Worm (Caenorhabditis elegans) whole organism, midembryonic: ENCODE results near the gene trp-1.
A peak's percentile ranks its signal among the peaks of the same experiment; 100 is the strongest.

Source experiments
- T22C8.4 ChIP-seq: fragments of 200-800 bp; sonication (Bioruptor generic); IDR thresholded peaks from 2 replicates; pipeline ENCODE4 v1.3.6; 2022; ENCODE audit warnings: missing genetic modification characterization, missing compliant biosample characterization
- cog-1 ChIP-seq: sonication (generic microtip); optimal IDR thresholded peaks from 2 replicates; lab custom pipeline; 2016; ENCODE audit warnings: missing genetic modification characterization, missing compliant biosample characterization
- flt-1 ChIP-seq: fragments of 200-800 bp; sonication (Bioruptor generic); IDR thresholded peaks from 2 replicates; pipeline ENCODE4 v1.3.6; 2022; ENCODE audit warnings: missing genetic modification characterization, missing compliant biosample characterization
- klf-2 ChIP-seq: fragments of 200-800 bp; sonication (Bioruptor generic); conservative IDR thresholded peaks from 2 replicates; pipeline ENCODE4 v1.3.6; 2022; ENCODE audit warnings: missing genetic modification reagents, missing genetic modification characterization, missing compliant biosample characterization
- med-1 ChIP-seq: sonication (generic microtip); optimal IDR thresholded peaks from 2 replicates; lab custom pipeline; 2017; ENCODE audit warnings: missing genetic modification characterization, mild to moderate bottlenecking, missing compliant biosample characterization, antibody characterized with exemption, missing genetic modification reagents; ENCODE audit not compliant: insufficient read depth
- ref-1 ChIP-seq: fragments of 200-800 bp; sonication (Bioruptor generic); conservative IDR thresholded peaks from 2 replicates; pipeline ENCODE4 v1.3.6; 2022; ENCODE audit warnings: missing genetic modification reagents, missing genetic modification characterization, missing compliant biosample characterization
- tab-1 ChIP-seq: fragments of 200-800 bp; sonication (Bioruptor generic); IDR thresholded peaks from 2 replicates; pipeline ENCODE4 v1.3.6; 2022; ENCODE audit warnings: missing genetic modification characterization, missing compliant biosample characterization
- ztf-23 ChIP-seq: fragments of 200-800 bp; sonication (Bioruptor generic); IDR thresholded peaks from 2 replicates; pipeline ENCODE4 v1.3.6; 2022; ENCODE audit warnings: missing genetic modification reagents, missing genetic modification characterization, missing compliant biosample characterization
- ztf-29 ChIP-seq: fragments of 200-800 bp; sonication (Bioruptor generic); IDR thresholded peaks from 2 replicates; pipeline ENCODE4 v1.3.6; 2022; ENCODE audit warnings: missing genetic modification reagents, missing genetic modification characterization, missing compliant biosample characterization

trp-1 gene

ce11 chrIII:8535445-8535844 lies 514 bp downstream of the trp-1 start:
- no peak for TF ChIP-seq T22C8.4
- TF ChIP-seq ztf-23, result no peak
- no peak for TF ChIP-seq tab-1 (GFP tag; lab: Robert Waterston, UW)
- no peak for TF ChIP-seq klf-2
- TF ChIP-seq ztf-29 (GFP tag; lab: Robert Waterston, UW), result no peak
- no peak for TF ChIP-seq ref-1 (GFP tag; lab: Robert Waterston, UW)
- no peak for TF ChIP-seq med-1 (GFP tag; lab: Kevin White, UChicago)
- no peak for TF ChIP-seq flt-1
- TF ChIP-seq cog-1 (tag; lab: Kevin White, UChicago), result no peak

- no peak for TF ChIP-seq tab-1 (GFP tag; lab: Robert Waterston, UW)
- TF ChIP-seq ref-1 (GFP tag; lab: Robert Waterston, UW), result no peak
Observed at ce11 chrIII:8545515-8545914, 10.6 kb downstream of the trp-1 start, which contains the start of gene ZC21.6. Gene ZC21.6 (minus strand): TSS chrIII:8545615.

ce11 chrIII:8551705-8552104 lies 16.8 kb downstream of the trp-1 start:
- TF ChIP-seq cog-1 (tag; lab: Kevin White, UChicago) (no peak), ztf-23 (no peak), ztf-29 (GFP tag; lab: Robert Waterston, UW) (no peak), ref-1 (GFP tag; lab: Robert Waterston, UW) (no peak), flt-1 (no peak), tab-1 (GFP tag; lab: Robert Waterston, UW) (no peak), T22C8.4 (no peak)

- no peak for TF ChIP-seq tab-1 (GFP tag; lab: Robert Waterston, UW)
- no peak for TF ChIP-seq ref-1 (GFP tag; lab: Robert Waterston, UW)
- no peak for TF ChIP-seq ztf-29 (GFP tag; lab: Robert Waterston, UW)
- TF ChIP-seq ztf-23, result no peak
- TF ChIP-seq flt-1, result no peak
- TF ChIP-seq med-1 (GFP tag; lab: Kevin White, UChicago), result no peak
Observed at ce11 chrIII:8552125-8552524, 17.2 kb downstream of the trp-1 start, which contains the start of gene C02D5.4. Gene C02D5.4 (plus strand): TSS chrIII:8552165.

- no peak for TF ChIP-seq ztf-29 (GFP tag; lab: Robert Waterston, UW)
- no peak for TF ChIP-seq med-1 (GFP tag; lab: Kevin White, UChicago)
- no peak for TF ChIP-seq ztf-23
- TF ChIP-seq T22C8.4, result no peak
- no peak for TF ChIP-seq klf-2
- no peak for TF ChIP-seq ref-1 (GFP tag; lab: Robert Waterston, UW)
- no peak for TF ChIP-seq cog-1 (tag; lab: Kevin White, UChicago)
- TF ChIP-seq tab-1 (GFP tag; lab: Robert Waterston, UW), result no peak
- TF ChIP-seq flt-1, result no peak
Observed at ce11 chrIII:8554472-8554871, 19.5 kb downstream of the trp-1 start, which contains the start of gene gsto-2. Gene gsto-2 (plus strand): TSS chrIII:8554772.

ce11 chrIII:8555682-8556081 lies 20.8 kb downstream of the trp-1 start:
- TF ChIP-seq tab-1 (GFP tag; lab: Robert Waterston, UW) (no peak), ref-1 (GFP tag; lab: Robert Waterston, UW) (no peak), flt-1 (no peak), klf-2 (no peak), cog-1 (tag; lab: Kevin White, UChicago) (no peak), med-1 (GFP tag; lab: Kevin White, UChicago) (no peak), ztf-23 (no peak), T22C8.4 (no peak), ztf-29 (GFP tag; lab: Robert Waterston, UW) (no peak)

ce11 chrIII:8556836-8557385 lies 22.0 kb downstream of the trp-1 start, which contains the start of gene C02D5.2:
Gene C02D5.2 (plus strand): TSS chrIII:8557335.
- no peak for TF ChIP-seq klf-2
- peak; percentile 44 for TF ChIP-seq cog-1 (tag; lab: Kevin White, UChicago)
- no peak for TF ChIP-seq ref-1 (GFP tag; lab: Robert Waterston, UW)

ce11 chrIII:8560398-8560797 lies 25.5 kb downstream of the trp-1 start:
- no peak for TF ChIP-seq ref-1 (GFP tag; lab: Robert Waterston, UW)
- no peak for TF ChIP-seq cog-1 (tag; lab: Kevin White, UChicago)
- no peak for TF ChIP-seq flt-1
- no peak for TF ChIP-seq med-1 (GFP tag; lab: Kevin White, UChicago)
- TF ChIP-seq ztf-29 (GFP tag; lab: Robert Waterston, UW), result no peak
- TF ChIP-seq ztf-23, result no peak
- TF ChIP-seq T22C8.4, result no peak
- no peak for TF ChIP-seq tab-1 (GFP tag; lab: Robert Waterston, UW)

ce11 chrIII:8560836-8561235 lies 25.9 kb downstream of the trp-1 start, which contains the start of gene acdh-6:
Gene acdh-6 (plus strand): TSS chrIII:8561136.
- TF ChIP-seq ztf-29 (GFP tag; lab: Robert Waterston, UW) (no peak), cog-1 (tag; lab: Kevin White, UChicago) (no peak), klf-2 (no peak), med-1 (GFP tag; lab: Kevin White, UChicago) (no peak), flt-1 (no peak), ref-1 (GFP tag; lab: Robert Waterston, UW) (no peak), ztf-23 (no peak), T22C8.4 (no peak), tab-1 (GFP tag; lab: Robert Waterston, UW) (no peak)

- TF ChIP-seq ztf-23, result no peak
- TF ChIP-seq ztf-29 (GFP tag; lab: Robert Waterston, UW), result no peak
- no peak for TF ChIP-seq klf-2
Observed at ce11 chrIII:8564372-8564771, 29.4 kb downstream of the trp-1 start.

ce11 chrIII:8570289-8570688 lies 35.4 kb downstream of the trp-1 start:
- TF ChIP-seq med-1 (GFP tag; lab: Kevin White, UChicago), result no peak
- no peak for TF ChIP-seq ref-1 (GFP tag; lab: Robert Waterston, UW)
- no peak for TF ChIP-seq klf-2
- no peak for TF ChIP-seq cog-1 (tag; lab: Kevin White, UChicago)
- no peak for TF ChIP-seq ztf-23
- no peak for TF ChIP-seq flt-1
- TF ChIP-seq ztf-29 (GFP tag; lab: Robert Waterston, UW), result no peak
- TF ChIP-seq tab-1 (GFP tag; lab: Robert Waterston, UW), result no peak
